Worm (Caenorhabditis elegans) whole organism, midembryonic: ENCODE results near the gene T28A11.22.

Experiments
- T22C8.4 ChIP-seq: fragments of 200-800 bp; sonication (Bioruptor generic); IDR thresholded peaks from 2 replicates; pipeline ENCODE4 v1.3.6; 2022; ENCODE audit warnings: missing genetic modification characterization, missing compliant biosample characterization
- cog-1 ChIP-seq: sonication (generic microtip); optimal IDR thresholded peaks from 2 replicates; lab custom pipeline; 2016; ENCODE audit warnings: missing genetic modification characterization, missing compliant biosample characterization
- flt-1 ChIP-seq: fragments of 200-800 bp; sonication (Bioruptor generic); IDR thresholded peaks from 2 replicates; pipeline ENCODE4 v1.3.6; 2022; ENCODE audit warnings: missing genetic modification characterization, missing compliant biosample characterization
- klf-2 ChIP-seq: fragments of 200-800 bp; sonication (Bioruptor generic); conservative IDR thresholded peaks from 2 replicates; pipeline ENCODE4 v1.3.6; 2022; ENCODE audit warnings: missing genetic modification reagents, missing genetic modification characterization, missing compliant biosample characterization
- med-1 ChIP-seq: sonication (generic microtip); optimal IDR thresholded peaks from 2 replicates; lab custom pipeline; 2017; ENCODE audit warnings: missing genetic modification characterization, mild to moderate bottlenecking, missing compliant biosample characterization, antibody characterized with exemption, missing genetic modification reagents; ENCODE audit not compliant: insufficient read depth
- ref-1 ChIP-seq: fragments of 200-800 bp; sonication (Bioruptor generic); conservative IDR thresholded peaks from 2 replicates; pipeline ENCODE4 v1.3.6; 2022; ENCODE audit warnings: missing genetic modification reagents, missing genetic modification characterization, missing compliant biosample characterization
- tab-1 ChIP-seq: fragments of 200-800 bp; sonication (Bioruptor generic); IDR thresholded peaks from 2 replicates; pipeline ENCODE4 v1.3.6; 2022; ENCODE audit warnings: missing genetic modification characterization, missing compliant biosample characterization
- ztf-23 ChIP-seq: fragments of 200-800 bp; sonication (Bioruptor generic); IDR thresholded peaks from 2 replicates; pipeline ENCODE4 v1.3.6; 2022; ENCODE audit warnings: missing genetic modification reagents, missing genetic modification characterization, missing compliant biosample characterization
- ztf-29 ChIP-seq: fragments of 200-800 bp; sonication (Bioruptor generic); IDR thresholded peaks from 2 replicates; pipeline ENCODE4 v1.3.6; 2022; ENCODE audit warnings: missing genetic modification reagents, missing genetic modification characterization, missing compliant biosample characterization

The T28A11.22 gene

ce11 chrV:3287330-3287729 lies 30.0 kb downstream of the T28A11.22 start, which contains the start of gene F35F10.7:
F35F10.7 (minus strand) TSS chrV:3287430.
- no peak for TF ChIP-seq ref-1 (GFP tag; lab: Robert Waterston, UW)
- TF ChIP-seq ztf-23 (GFP tag; lab: Robert Waterston, UW): no peak
- TF ChIP-seq flt-1 (GFP tag; lab: Robert Waterston, UW): no peak
- TF ChIP-seq tab-1 (GFP tag; lab: Robert Waterston, UW): no peak
- TF ChIP-seq T22C8.4 (GFP tag; lab: Robert Waterston, UW): no peak
- no peak for TF ChIP-seq ztf-29
- no peak for TF ChIP-seq med-1 (GFP tag; lab: Kevin White, UChicago)
- no peak for TF ChIP-seq cog-1 (tag; lab: Kevin White, UChicago)
- no peak for TF ChIP-seq klf-2

- TF ChIP-seq cog-1 (tag; lab: Kevin White, UChicago): no peak
- no peak for TF ChIP-seq ref-1 (GFP tag; lab: Robert Waterston, UW)
- TF ChIP-seq ztf-23 (GFP tag; lab: Robert Waterston, UW): no peak
- no peak for TF ChIP-seq T22C8.4 (GFP tag; lab: Robert Waterston, UW)
- TF ChIP-seq flt-1 (GFP tag; lab: Robert Waterston, UW): no peak
- TF ChIP-seq tab-1 (GFP tag; lab: Robert Waterston, UW): no peak
- TF ChIP-seq klf-2: no peak
- no peak for TF ChIP-seq med-1 (GFP tag; lab: Kevin White, UChicago)
- TF ChIP-seq ztf-29: no peak
Measured at ce11 chrV:3288134-3288533, 30.8 kb downstream of the T28A11.22 start.

- TF ChIP-seq cog-1 (tag; lab: Kevin White, UChicago): no peak
- no peak for TF ChIP-seq med-1 (GFP tag; lab: Kevin White, UChicago)
- no peak for TF ChIP-seq ztf-29
- no peak for TF ChIP-seq ztf-23 (GFP tag; lab: Robert Waterston, UW)
- TF ChIP-seq klf-2: no peak
Measured at ce11 chrV:3289267-3289666, 31.9 kb downstream of the T28A11.22 start, which contains the start of gene F35F10.6. F35F10.6 (minus strand) TSS chrV:3289367.

ce11 chrV:3295368-3295767 lies 38.0 kb downstream of the T28A11.22 start:
- no peak for TF ChIP-seq tab-1 (GFP tag; lab: Robert Waterston, UW)
- TF ChIP-seq ztf-29: no peak
- no peak for TF ChIP-seq flt-1 (GFP tag; lab: Robert Waterston, UW)
- no peak for TF ChIP-seq cog-1 (tag; lab: Kevin White, UChicago)
- TF ChIP-seq T22C8.4 (GFP tag; lab: Robert Waterston, UW): no peak
- no peak for TF ChIP-seq med-1 (GFP tag; lab: Kevin White, UChicago)
- no peak for TF ChIP-seq klf-2
- no peak for TF ChIP-seq ztf-23 (GFP tag; lab: Robert Waterston, UW)
- TF ChIP-seq ref-1 (GFP tag; lab: Robert Waterston, UW): no peak

- no peak for TF ChIP-seq flt-1 (GFP tag; lab: Robert Waterston, UW)
Measured at ce11 chrV:3297764-3298163, 40.4 kb downstream of the T28A11.22 start, which contains the start of gene srx-122. srx-122 (minus strand) TSS chrV:3297864.

- TF ChIP-seq cog-1 (tag; lab: Kevin White, UChicago): no peak
- no peak for TF ChIP-seq flt-1 (GFP tag; lab: Robert Waterston, UW)
Measured at ce11 chrV:3299437-3299836, 42.1 kb downstream of the T28A11.22 start.

- TF ChIP-seq tab-1 (GFP tag; lab: Robert Waterston, UW) (no peak), ztf-23 (GFP tag; lab: Robert Waterston, UW) (no peak), T22C8.4 (GFP tag; lab: Robert Waterston, UW) (no peak), med-1 (GFP tag; lab: Kevin White, UChicago) (no peak), cog-1 (tag; lab: Kevin White, UChicago) (no peak), ref-1 (GFP tag; lab: Robert Waterston, UW) (no peak), flt-1 (GFP tag; lab: Robert Waterston, UW) (no peak), klf-2 (no peak), ztf-29 (no peak)
Measured at ce11 chrV:3301898-3302297, 44.5 kb downstream of the T28A11.22 start, which contains the start of gene srbc-1. srbc-1 (minus strand) TSS chrV:3301998.
